Worm (Caenorhabditis elegans): ENCODE measurements around the gene klp-20.

- TF ChIP-seq nhr-237 (tag; optimal IDR thresholded peaks at IDR 0.05) (no peak), fkh-10 (GFP tag; optimal IDR thresholded peaks at IDR 0.05) (no peak), ama-1 (optimal IDR thresholded peaks at IDR 0.05) (no peak), xbp-1 (tag; optimal IDR thresholded peaks at IDR 0.05) (no peak), aha-1 (tag; optimal IDR thresholded peaks at IDR 0.05) (no peak), pqm-1 (tag; optimal IDR thresholded peaks at IDR 0.05) (no peak), nhr-28 (tag; optimal IDR thresholded peaks at IDR 0.05) (no peak)
Observed at ce11 chrIII:251410-251809, 41.6 kb downstream of the klp-20 start.
